Fruit fly (Drosophila melanogaster) whole organism, embryonic: ENCODE data around the gene CG33939.

Source experiments
- Antp ChIP-seq: fragments of 200-800 bp; sonication (Bioruptor generic); optimal IDR thresholded peaks from 3 replicates; lab custom pipeline; 2016; ENCODE audit warnings: missing biosample characterization, missing genetic modification characterization
- CG11456 ChIP-seq: fragments of 200-800 bp; sonication (Bioruptor generic); IDR thresholded peaks from 3 replicates; pipeline ENCODE4 v1.3.6; 2022; ENCODE audit warnings: missing biosample characterization, missing genetic modification characterization
- CG12299 ChIP-seq: fragments of 200-800 bp; sonication (Bioruptor generic); optimal IDR thresholded peaks from 2 replicates; lab custom pipeline; 2018; ENCODE audit warnings: missing biosample characterization, mild to moderate bottlenecking, missing genetic modification characterization
- CG13894 ChIP-seq: fragments of 200-800 bp; sonication (Bioruptor generic); optimal IDR thresholded peaks from 3 replicates; lab custom pipeline; 2018; ENCODE audit warnings: missing biosample characterization, mild to moderate bottlenecking, missing genetic modification characterization, moderate library complexity
- CG16779 ChIP-seq: fragments of 200-800 bp; sonication (Bioruptor generic); IDR thresholded peaks from 2 replicates; pipeline ENCODE4 v1.3.6; 2022; ENCODE audit warnings: missing biosample characterization, missing genetic modification characterization
- CG17361 ChIP-seq: fragments of 200-800 bp; sonication (Bioruptor generic); IDR thresholded peaks from 3 replicates; pipeline ENCODE4 v1.3.6; 2022; ENCODE audit warnings: missing biosample characterization, missing genetic modification characterization
- CG17385 ChIP-seq: fragments of 200-800 bp; sonication (Bioruptor generic); optimal IDR thresholded peaks from 3 replicates; lab custom pipeline; 2018; ENCODE audit warnings: missing biosample characterization, mild to moderate bottlenecking, missing genetic modification characterization
- CG17912 ChIP-seq: fragments of 200-800 bp; sonication (Bioruptor generic); optimal IDR thresholded peaks from 2 replicates; lab custom pipeline; 2018; ENCODE audit warnings: missing biosample characterization, mild to moderate bottlenecking, missing genetic modification characterization
- CG18599 ChIP-seq: fragments of 200-800 bp; sonication (Bioruptor generic); optimal IDR thresholded peaks from 3 replicates; lab custom pipeline; 2017; ENCODE audit warnings: missing biosample characterization, missing genetic modification characterization, mild to moderate bottlenecking, moderate library complexity, missing genetic modification reagents
- CG33213 ChIP-seq: fragments of 200-800 bp; sonication (Bioruptor generic); optimal IDR thresholded peaks from 3 replicates; lab custom pipeline; 2016; ENCODE audit warnings: missing biosample characterization, missing genetic modification characterization
- CG3995 ChIP-seq: fragments of 200-800 bp; sonication (Bioruptor generic); optimal IDR thresholded peaks from 3 replicates; lab custom pipeline; 2016; ENCODE audit warnings: missing biosample characterization, missing genetic modification characterization
- CG4328 ChIP-seq: fragments of 200-800 bp; sonication (Bioruptor generic); optimal IDR thresholded peaks from 3 replicates; lab custom pipeline; 2017; ENCODE audit warnings: missing biosample characterization, missing genetic modification reagents, missing genetic modification characterization
- CG7556 ChIP-seq: fragments of 200-800 bp; sonication (Bioruptor generic); optimal IDR thresholded peaks from 2 replicates; lab custom pipeline; 2017; ENCODE audit warnings: missing biosample characterization, mild to moderate bottlenecking, missing genetic modification characterization
- Doc2 ChIP-seq: fragments of 200-800 bp; sonication (Bioruptor generic); IDR thresholded peaks from 2 replicates; pipeline ENCODE4 v1.3.6; 2022; ENCODE audit warnings: missing biosample characterization, missing genetic modification characterization
- GATAe ChIP-seq: fragments of 200-800 bp; sonication (Bioruptor generic); conservative IDR thresholded peaks from 2 replicates; pipeline ENCODE4 v1.3.6; 2022; ENCODE audit warnings: missing biosample characterization, missing genetic modification characterization
- HLH4C ChIP-seq: fragments of 200-800 bp; sonication (Bioruptor generic); IDR thresholded peaks from 3 replicates; pipeline ENCODE4 v1.3.6; 2022; ENCODE audit warnings: missing biosample characterization, missing genetic modification characterization; ENCODE audit not compliant: partially characterized antibody
- Med ChIP-seq: fragments of 200-800 bp; sonication (Bioruptor generic); peaks from one replicate; lab custom pipeline; 2016; ENCODE audit warnings: missing biosample characterization, missing genetic modification characterization, mild to moderate bottlenecking, inconsistent platforms, moderate library complexity
- NC2α ChIP-seq: fragments of 200-800 bp; sonication (Bioruptor generic); optimal IDR thresholded peaks from 2 replicates; lab custom pipeline; 2016; ENCODE audit warnings: missing biosample characterization, missing genetic modification characterization
- Ptx1 ChIP-seq: fragments of 200-800 bp; sonication (Bioruptor generic); IDR thresholded peaks from 2 replicates; pipeline ENCODE4 v1.3.6; 2022; ENCODE audit warnings: missing biosample characterization, missing genetic modification characterization
- Sry-β ChIP-seq: fragments of 200-800 bp; sonication (Bioruptor generic); optimal IDR thresholded peaks from 2 replicates; lab custom pipeline; 2018; ENCODE audit warnings: missing biosample characterization, mild to moderate bottlenecking, missing genetic modification characterization, moderate library complexity
- amos ChIP-seq: fragments of 200-800 bp; sonication (Bioruptor generic); IDR thresholded peaks from 2 replicates; pipeline ENCODE4 v1.3.6; 2022; ENCODE audit warnings: missing biosample characterization, missing genetic modification characterization; ENCODE audit not compliant: partially characterized antibody
- cato ChIP-seq: fragments of 200-800 bp; sonication (Bioruptor generic); optimal IDR thresholded peaks from 2 replicates; lab custom pipeline; 2016; ENCODE audit warnings: missing biosample characterization, missing genetic modification characterization, borderline replicate concordance
- cg ChIP-seq: fragments of 200-800 bp; sonication (Bioruptor generic); optimal IDR thresholded peaks from 3 replicates; lab custom pipeline; 2019; ENCODE audit warnings: missing biosample characterization, mild to moderate bottlenecking, missing genetic modification characterization, moderate library complexity
- chif ChIP-seq, 2 experiments: fragments of 200-800 bp; sonication (Bioruptor generic); optimal IDR thresholded peaks; 3 replicates each; lab custom pipeline; 2016; ENCODE audit warnings: missing biosample characterization in 2 of 2, missing genetic modification characterization in 2 of 2
- da ChIP-seq: fragments of 200-800 bp; sonication (Bioruptor generic); optimal IDR thresholded peaks from 2 replicates; lab custom pipeline; 2016; ENCODE audit warnings: missing biosample characterization, missing genetic modification characterization
- dati ChIP-seq: fragments of 200-800 bp; sonication (Bioruptor generic); IDR thresholded peaks from 2 replicates; pipeline ENCODE4 v1.3.6; 2022; ENCODE audit warnings: missing biosample characterization, missing genetic modification characterization
- ems ChIP-seq: fragments of 200-800 bp; sonication (Bioruptor generic); optimal IDR thresholded peaks from 3 replicates; lab custom pipeline; 2016; ENCODE audit warnings: missing biosample characterization, missing genetic modification characterization
- exex ChIP-seq: fragments of 200-800 bp; sonication (Bioruptor generic); optimal IDR thresholded peaks from 4 replicates; lab custom pipeline; 2018; ENCODE audit warnings: missing biosample characterization, mild to moderate bottlenecking, missing genetic modification characterization, moderate library complexity
- gcm ChIP-seq: fragments of 200-800 bp; sonication (Bioruptor generic); optimal IDR thresholded peaks from 2 replicates; lab custom pipeline; 2019; ENCODE audit warnings: missing biosample characterization, mild to moderate bottlenecking, missing genetic modification characterization, moderate library complexity
- grn ChIP-seq: fragments of 200-800 bp; sonication (Bioruptor generic); optimal IDR thresholded peaks from 3 replicates; lab custom pipeline; 2017; ENCODE audit warnings: missing biosample characterization, missing genetic modification characterization
- gsb ChIP-seq: fragments of 200-800 bp; sonication (Bioruptor generic); IDR thresholded peaks from 2 replicates; pipeline ENCODE4 v1.3.6; 2022; ENCODE audit warnings: missing biosample characterization, missing genetic modification characterization
- ind ChIP-seq: fragments of 200-800 bp; sonication (Bioruptor generic); optimal IDR thresholded peaks from 3 replicates; lab custom pipeline; 2016; ENCODE audit warnings: missing biosample characterization, missing genetic modification characterization
- knrl ChIP-seq: fragments of 200-800 bp; sonication (Bioruptor generic); IDR thresholded peaks from 3 replicates; pipeline ENCODE4 v1.3.6; 2022; ENCODE audit warnings: missing biosample characterization, missing genetic modification characterization; ENCODE audit not compliant: partially characterized antibody
- lab ChIP-seq: fragments of 200-800 bp; sonication (Bioruptor generic); optimal IDR thresholded peaks from 3 replicates; lab custom pipeline; 2017; ENCODE audit warnings: missing biosample characterization, missing genetic modification characterization, mild to moderate bottlenecking, moderate library complexity, missing genetic modification reagents
- luna ChIP-seq: fragments of 200-800 bp; sonication (Bioruptor generic); optimal IDR thresholded peaks from 2 replicates; lab custom pipeline; 2016; ENCODE audit warnings: missing biosample characterization, missing genetic modification characterization
- mirr ChIP-seq: fragments of 200-800 bp; sonication (Bioruptor generic); optimal IDR thresholded peaks from 3 replicates; lab custom pipeline; 2018; ENCODE audit warnings: missing biosample characterization, mild to moderate bottlenecking, missing genetic modification characterization
- pho ChIP-seq: fragments of 200-800 bp; sonication (Bioruptor generic); optimal IDR thresholded peaks from 2 replicates; lab custom pipeline; 2016; ENCODE audit warnings: missing biosample characterization, missing genetic modification characterization
- pnt ChIP-seq: fragments of 200-800 bp; sonication (Bioruptor generic); optimal IDR thresholded peaks from 3 replicates; lab custom pipeline; 2016; ENCODE audit warnings: missing biosample characterization, missing genetic modification characterization
- sd ChIP-seq: fragments of 200-800 bp; sonication (Bioruptor generic); optimal IDR thresholded peaks from 3 replicates; lab custom pipeline; 2018; ENCODE audit warnings: missing biosample characterization, mild to moderate bottlenecking, missing genetic modification characterization, moderate library complexity
- slbo ChIP-seq: fragments of 200-800 bp; sonication (Bioruptor generic); IDR thresholded peaks from 2 replicates; pipeline ENCODE4 v1.3.6; 2022; ENCODE audit warnings: missing biosample characterization, missing genetic modification characterization
- tup ChIP-seq: fragments of 200-800 bp; sonication (Bioruptor generic); optimal IDR thresholded peaks from 2 replicates; lab custom pipeline; 2016; ENCODE audit warnings: missing biosample characterization, mild to moderate bottlenecking, missing genetic modification characterization, moderate library complexity
- vvl ChIP-seq: fragments of 200-800 bp; sonication (Bioruptor generic); IDR thresholded peaks from 2 replicates; pipeline ENCODE4 v1.3.6; 2022; ENCODE audit warnings: missing biosample characterization, missing genetic modification characterization
- zfh1 ChIP-seq: fragments of 200-800 bp; sonication (Bioruptor generic); IDR thresholded peaks from 3 replicates; pipeline ENCODE4 v1.3.6; 2022; ENCODE audit warnings: missing biosample characterization, missing genetic modification characterization

The CG33939 gene

DNA sequence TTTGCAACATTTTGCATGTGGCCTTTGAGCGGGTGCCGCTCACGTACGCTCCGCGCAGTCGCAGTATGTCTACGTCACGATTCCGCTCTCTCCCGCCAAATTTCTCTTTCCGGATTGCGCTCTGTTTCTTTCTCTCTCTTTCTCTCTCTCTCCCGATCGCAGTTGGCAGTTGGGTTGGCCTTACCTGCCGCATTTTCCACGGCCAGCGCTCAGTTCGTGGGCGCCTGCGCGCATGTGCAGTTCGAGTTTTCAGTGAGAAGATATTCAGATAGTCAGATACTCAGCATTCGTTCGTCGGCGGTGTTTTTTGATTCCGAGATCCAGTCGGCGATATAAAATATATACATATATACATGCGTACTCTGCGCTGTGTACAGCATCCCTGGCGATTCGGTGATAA is 45.7 kb upstream of the CG33939 start, which contains the start of gene CG7884 (continued):
- TF ChIP-seq Ptx1 (GFP tag; lab: Robert Waterston, UW) = no peak
- no peak for TF ChIP-seq dati
- no peak for TF ChIP-seq CG11456 (GFP tag; lab: Robert Waterston, UW)
- 0 out of 3 replicates have a peak, but pooled peaks have one; percentile 38 for TF ChIP-seq zfh1
- 0 out of 3 replicates have a peak, but pooled peaks have one; percentile 9 for TF ChIP-seq HLH4C (GFP tag; lab: Robert Waterston, UW)
- TF ChIP-seq CG16779 (GFP tag; lab: Robert Waterston, UW) = no peak

DNA sequence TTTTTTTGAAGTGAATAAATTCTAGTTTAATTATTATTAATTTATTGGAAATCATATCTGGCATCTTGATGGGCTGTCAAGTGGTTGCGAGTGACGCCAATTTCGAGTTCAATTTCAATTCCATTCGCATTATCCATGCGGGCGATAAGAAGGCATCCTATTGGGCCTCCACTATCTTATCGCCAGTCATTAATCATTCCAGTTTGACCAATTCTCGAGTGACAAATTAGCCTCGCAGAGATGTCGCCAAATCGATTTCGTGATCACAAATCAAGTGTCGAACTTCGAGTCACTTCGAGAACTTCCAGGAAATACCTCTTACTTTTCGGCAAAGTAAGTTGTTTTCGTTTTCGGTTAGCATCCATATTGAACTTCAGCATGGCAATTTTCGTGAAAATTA is 42.0 kb upstream of the CG33939 start:
- TF ChIP-seq grn (GFP tag; lab: Kevin White, UChicago) (peak; percentile 77), exex (tag; lab: Kevin White, UChicago) (peak; percentile 98), lab (peak; percentile 66), Sry-β (no peak), mirr (GFP tag; lab: Kevin White, UChicago) (peak; percentile 16), CG3995 (GFP tag; lab: Kevin White, UChicago) (peak; percentile 14), CG18599 (GFP tag; lab: Kevin White, UChicago) (peak; percentile 39), pnt (GFP tag; lab: Kevin White, UChicago) (no peak)

DNA sequence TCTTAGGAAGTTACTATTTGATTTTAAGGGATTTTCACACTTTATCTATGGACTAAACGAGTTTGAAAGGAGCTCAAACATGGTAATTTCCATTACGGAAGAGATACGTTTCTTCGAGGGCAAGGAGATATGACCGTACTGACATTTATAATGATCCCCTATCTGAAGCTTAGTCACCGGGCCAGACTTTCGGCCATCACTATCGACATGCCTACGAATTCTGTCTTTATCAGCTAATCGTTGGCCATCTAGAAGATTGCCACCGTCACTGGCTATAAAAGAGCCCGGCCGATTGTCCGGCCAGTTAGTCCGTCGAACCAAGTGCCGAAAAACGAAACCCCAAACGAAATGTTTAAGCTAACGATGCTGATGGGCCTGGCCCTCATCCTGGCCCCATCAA is 40.5 kb upstream of the CG33939 start, which contains the start of gene Muc18B:
Gene Muc18B (plus strand): TSS at position 301 of the 400 bp plus-strand sequence.
- TF ChIP-seq tup (GFP tag; lab: Kevin White, UChicago) (no peak), grn (GFP tag; lab: Kevin White, UChicago) (peak; percentile 38), exex (tag; lab: Kevin White, UChicago) (peak; percentile 34)

dm6 chrX:19212954-19213353 is 38.3 kb upstream of the CG33939 start, which contains the start of gene Mur18B:
Mur18B (plus strand) TSS chrX:19213254.
- TF ChIP-seq da (no peak), Med (GFP tag; lab: Kevin White, UChicago) (peak; percentile 15), amos (no peak)

dm6 chrX:19211982-19212381 is 37.3 kb upstream of the CG33939 start, which contains the start of gene CG14195:
CG14195 (minus strand) TSS chrX:19212082.
- TF ChIP-seq knrl (no peak), NC2α (no peak), Doc2 (no peak), CG17361 (no peak), CG12299 (tag; lab: Kevin White, UChicago) (no peak), CG4328 (GFP tag; lab: Kevin White, UChicago) (no peak), pho (GFP tag; lab: Kevin White, UChicago) (no peak), gcm (GFP tag; lab: Kevin White, UChicago) (no peak)

DNA sequence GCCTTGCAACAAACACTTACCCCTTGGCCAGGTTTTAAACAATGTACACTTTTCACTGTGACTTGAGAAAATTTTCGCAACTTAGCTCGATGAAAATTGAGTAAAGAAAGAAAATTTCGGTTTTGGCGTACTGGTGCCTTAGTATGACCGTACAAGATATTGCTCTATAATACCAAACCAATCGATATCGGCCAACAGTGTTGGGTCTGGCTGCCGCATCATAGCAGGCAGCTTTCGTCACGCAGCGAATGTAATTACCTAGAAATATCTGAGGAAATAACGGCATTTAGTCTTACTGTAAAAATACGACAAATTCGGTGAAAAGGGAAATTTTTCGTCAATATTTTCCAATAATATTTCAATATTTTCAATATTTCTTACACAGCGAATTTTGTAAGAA is 33.3 kb upstream of the CG33939 start, which contains the start of gene Ulp1:
Gene Ulp1 (minus strand): TSS at position 174 of the 400 bp plus-strand sequence.
- TF ChIP-seq CG17385 (GFP tag; lab: Kevin White, UChicago) (peak; percentile 3), ems (GFP tag; lab: Kevin White, UChicago) (peak; percentile 3), CG17912 (GFP tag; lab: Kevin White, UChicago) (peak; percentile 34), ind (GFP tag; lab: Kevin White, UChicago) (peak; percentile 18), vvl (GFP tag; lab: Robert Waterston, UW) (peak; percentile 45; the same call in 1 of the 2 replicates), cg (GFP tag; lab: Kevin White, UChicago) (no peak), CG7556 (no peak), gsb (GFP tag; lab: Robert Waterston, UW) (no peak), cato (GFP tag; lab: Kevin White, UChicago) (no peak), Antp (GFP tag; lab: Kevin White, UChicago) (peak; percentile 38), CG13894 (tag; lab: Kevin White, UChicago) (peak; percentile 39), chif (GFP tag; optimal IDR thresholded peaks at IDR 0.05; lab: Kevin White, UChicago) (peak in 1 of 2 experiments; percentile 48), luna (GFP tag; lab: Kevin White, UChicago) (peak; percentile 10), CG33213 (peak; percentile 74), slbo (GFP tag; lab: Robert Waterston, UW) (peak; percentile 28; the same call in 1 of the 2 replicates), sd (tag; lab: Kevin White, UChicago) (peak; percentile 45), GATAe (GFP tag; lab: Robert Waterston, UW) (no peak)
